Worm (Caenorhabditis elegans) whole organism, early embryonic: ENCODE measurements around the gene lpr-3.

ENCODE experiments used
- B0310.2 ChIP-seq: sonication (generic microtip); optimal IDR thresholded peaks from 2 replicates; lab custom pipeline; 2016; ENCODE audit warnings: mild to moderate bottlenecking, missing genetic modification characterization, missing compliant biosample characterization
- F13C5.2 ChIP-seq: sonication (generic microtip); optimal IDR thresholded peaks from 2 replicates; lab custom pipeline; 2017; ENCODE audit warnings: mild to moderate bottlenecking, missing genetic modification characterization, inconsistent platforms, missing compliant biosample characterization
- aly-1 ChIP-seq: sonication (generic microtip); optimal IDR thresholded peaks from 2 replicates; lab custom pipeline; 2016; ENCODE audit warnings: missing genetic modification characterization, missing compliant biosample characterization
- ceh-13 ChIP-seq: fragments of 200-800 bp; sonication (Bioruptor generic); optimal IDR thresholded peaks from 2 replicates; lab custom pipeline; 2018; ENCODE audit warnings: mild to moderate bottlenecking, missing genetic modification characterization, missing compliant biosample characterization
- ceh-36 ChIP-seq: sonication (generic microtip); optimal IDR thresholded peaks from 2 replicates; lab custom pipeline; 2016; ENCODE audit warnings: missing genetic modification characterization, inconsistent platforms, missing compliant biosample characterization
- ets-7 ChIP-seq: sonication (generic microtip); optimal IDR thresholded peaks from 2 replicates; lab custom pipeline; 2016; ENCODE audit warnings: missing genotype, missing genetic modification characterization, missing compliant biosample characterization
- flt-1 ChIP-seq: fragments of 200-800 bp; sonication (Bioruptor generic); IDR thresholded peaks from 2 replicates; pipeline ENCODE4 v1.3.6; 2022; ENCODE audit warnings: missing genetic modification characterization, missing compliant biosample characterization
- hmbx-1 ChIP-seq: sonication (generic microtip); optimal IDR thresholded peaks from 2 replicates; lab custom pipeline; 2016; ENCODE audit warnings: mild to moderate bottlenecking, missing genetic modification characterization, missing compliant biosample characterization
- hmg-4 ChIP-seq: fragments of 200-800 bp; sonication (Bioruptor generic); optimal IDR thresholded peaks from 2 replicates; lab custom pipeline; 2018; ENCODE audit warnings: mild to moderate bottlenecking, missing genetic modification characterization, missing compliant biosample characterization
- hnd-1 ChIP-seq: sonication (generic microtip); optimal IDR thresholded peaks from 2 replicates; lab custom pipeline; 2016; ENCODE audit warnings: missing genetic modification characterization, missing compliant biosample characterization
- pes-1 ChIP-seq: fragments of 200-800 bp; sonication (Bioruptor generic); IDR thresholded peaks from 2 replicates; pipeline ENCODE4 v1.3.6; 2022; ENCODE audit warnings: missing genetic modification reagents, missing genetic modification characterization, missing compliant biosample characterization
- scrt-1 ChIP-seq: fragments of 200-800 bp; sonication (Bioruptor generic); IDR thresholded peaks from 2 replicates; pipeline ENCODE4 v1.3.6; 2022; ENCODE audit warnings: missing genetic modification characterization, missing compliant biosample characterization
- sea-1 ChIP-seq: fragments of 200-800 bp; sonication (Bioruptor generic); conservative IDR thresholded peaks from 2 replicates; pipeline ENCODE4 v1.3.6; 2022; ENCODE audit warnings: missing genetic modification characterization, missing compliant biosample characterization
- tbx-37 ChIP-seq: fragments of 200-800 bp; sonication (Bioruptor generic); conservative IDR thresholded peaks from 2 replicates; pipeline ENCODE4 v1.3.6; 2022; ENCODE audit warnings: missing genetic modification reagents, missing genetic modification characterization, missing compliant biosample characterization
- tra-4 ChIP-seq: sonication (generic microtip); optimal IDR thresholded peaks from 2 replicates; lab custom pipeline; 2017; ENCODE audit warnings: missing genetic modification characterization, missing compliant biosample characterization

lpr-3 gene

ce11 chrX:11107076-11107475 is 49.9 kb downstream of the lpr-3 start, which contains the start of gene clc-17:
TSS of gene clc-17 (plus strand) at chrX:11107376.
- no peak for TF ChIP-seq B0310.2 (tag; lab: Kevin White, UChicago)
- TF ChIP-seq scrt-1 = no peak
- TF ChIP-seq ceh-36 (tag; lab: Kevin White, UChicago) = no peak
- TF ChIP-seq hmbx-1 (tag; lab: Kevin White, UChicago) = no peak
- no peak for TF ChIP-seq hnd-1
- no peak for TF ChIP-seq sea-1 (GFP tag; lab: Robert Waterston, UW)
- no peak for TF ChIP-seq ceh-13 (GFP tag; lab: Kevin White, UChicago)
- no peak for TF ChIP-seq tbx-37
- no peak for TF ChIP-seq tra-4 (tag; lab: Kevin White, UChicago)
- TF ChIP-seq F13C5.2 = no peak
- no peak for TF ChIP-seq ets-7 (tag; lab: Kevin White, UChicago)
- TF ChIP-seq aly-1 (tag; lab: Kevin White, UChicago) = no peak
- TF ChIP-seq pes-1 = no peak

ce11 chrX:11109200-11109599 is 52.0 kb downstream of the lpr-3 start, which contains the start of gene grd-1:
TSS of gene grd-1 (plus strand) at chrX:11109440.
- no peak for TF ChIP-seq ets-7 (tag; lab: Kevin White, UChicago)
- no peak for TF ChIP-seq aly-1 (tag; lab: Kevin White, UChicago)
- TF ChIP-seq hnd-1 = no peak
- TF ChIP-seq hmbx-1 (tag; lab: Kevin White, UChicago) = no peak
- no peak for TF ChIP-seq pes-1
- no peak for TF ChIP-seq tra-4 (tag; lab: Kevin White, UChicago)
- no peak for TF ChIP-seq hmg-4
- TF ChIP-seq sea-1 (GFP tag; lab: Robert Waterston, UW) = no peak
- TF ChIP-seq ceh-13 (GFP tag; lab: Kevin White, UChicago) = no peak
- TF ChIP-seq B0310.2 (tag; lab: Kevin White, UChicago) = no peak
- no peak for TF ChIP-seq F13C5.2
- TF ChIP-seq flt-1 = no peak
